Worm (Caenorhabditis elegans) whole organism, late embryonic: Measurements from ENCODE around the gene C26F1.1.

ENCODE experiments used
- C08G9.2 ChIP-seq: sonication (generic microtip); optimal IDR thresholded peaks from 2 replicates; lab custom pipeline; 2016; ENCODE audit warnings: mild to moderate bottlenecking, missing genetic modification characterization, moderate library complexity, missing compliant biosample characterization
- C38D4.7 ChIP-seq: fragments of 200-800 bp; sonication (Bioruptor generic); optimal IDR thresholded peaks from 2 replicates; lab custom pipeline; 2018; ENCODE audit warnings: mild to moderate bottlenecking, missing genetic modification characterization, moderate library complexity, missing compliant biosample characterization
- F13H6.1 ChIP-seq: sonication (generic microtip); optimal IDR thresholded peaks from 2 replicates; lab custom pipeline; 2016; ENCODE audit warnings: missing genetic modification characterization, missing compliant biosample characterization
- Y22D7AL.16 ChIP-seq: sonication (generic microtip); optimal IDR thresholded peaks from 2 replicates; lab custom pipeline; 2016; ENCODE audit warnings: missing genetic modification characterization, missing compliant biosample characterization
- ahr-1 ChIP-seq: sonication (generic microtip); optimal IDR thresholded peaks from 2 replicates; lab custom pipeline; 2016; ENCODE audit warnings: missing genetic modification characterization, missing compliant biosample characterization
- ceh-14 ChIP-seq: sonication (generic microtip); optimal IDR thresholded peaks from 2 replicates; lab custom pipeline; 2016; ENCODE audit warnings: missing genotype, missing genetic modification characterization, missing compliant biosample characterization
- ceh-18 ChIP-seq: sonication (generic microtip); optimal IDR thresholded peaks from 2 replicates; lab custom pipeline; 2016; ENCODE audit warnings: missing genetic modification characterization, missing compliant biosample characterization
- ceh-19 ChIP-seq: fragments of 200-800 bp; sonication (Bioruptor generic); optimal IDR thresholded peaks from 2 replicates; lab custom pipeline; 2018; ENCODE audit warnings: mild to moderate bottlenecking, missing genetic modification characterization, missing compliant biosample characterization
- ceh-31 ChIP-seq: sonication (generic microtip); optimal IDR thresholded peaks from 2 replicates; lab custom pipeline; 2016; ENCODE audit warnings: missing genetic modification characterization, missing compliant biosample characterization
- ceh-45 ChIP-seq: fragments of 200-800 bp; sonication (Bioruptor generic); IDR thresholded peaks from 2 replicates; pipeline ENCODE4 v1.3.6; 2022; ENCODE audit warnings: missing genetic modification reagents, missing genetic modification characterization, missing compliant biosample characterization
- ceh-48 ChIP-seq: sonication (generic microtip); optimal IDR thresholded peaks from 2 replicates; lab custom pipeline; 2016; ENCODE audit warnings: missing genetic modification characterization, inconsistent platforms, missing compliant biosample characterization
- che-1 ChIP-seq: sonication (generic microtip); optimal IDR thresholded peaks from 2 replicates; lab custom pipeline; 2016; ENCODE audit warnings: mild to moderate bottlenecking, missing genetic modification characterization, missing compliant biosample characterization
- dve-1 ChIP-seq: sonication (generic microtip); optimal IDR thresholded peaks from 2 replicates; lab custom pipeline; 2017; ENCODE audit warnings: antibody characterized with exemption, mild to moderate bottlenecking, missing genetic modification characterization, missing compliant biosample characterization
- elt-2 ChIP-seq: sonication (generic microtip); optimal IDR thresholded peaks from 2 replicates; lab custom pipeline; 2016; ENCODE audit warnings: missing genetic modification reagents, missing genetic modification characterization, missing compliant biosample characterization
- elt-4 ChIP-seq: sonication (generic microtip); optimal IDR thresholded peaks from 2 replicates; lab custom pipeline; 2016; ENCODE audit warnings: missing genetic modification characterization, missing compliant biosample characterization
- eyg-1 ChIP-seq: sonication (generic microtip); optimal IDR thresholded peaks from 2 replicates; lab custom pipeline; 2016; ENCODE audit warnings: missing genotype, missing genetic modification characterization, missing compliant biosample characterization
- fax-1 ChIP-seq: sonication (generic microtip); optimal IDR thresholded peaks from 2 replicates; lab custom pipeline; 2016; ENCODE audit warnings: missing genotype, missing genetic modification characterization, missing compliant biosample characterization
- fkh-6 ChIP-seq: sonication (generic microtip); optimal IDR thresholded peaks from 2 replicates; lab custom pipeline; 2016; ENCODE audit warnings: missing genetic modification characterization, missing compliant biosample characterization
- gmeb-2 ChIP-seq: sonication (generic microtip); optimal IDR thresholded peaks from 2 replicates; lab custom pipeline; 2016; ENCODE audit warnings: missing genetic modification characterization, inconsistent platforms, missing compliant biosample characterization
- hlh-15 ChIP-seq: sonication (generic microtip); optimal IDR thresholded peaks from 2 replicates; lab custom pipeline; 2016; ENCODE audit warnings: missing genetic modification characterization, missing compliant biosample characterization
- hlh-6 ChIP-seq: sonication (generic microtip); optimal IDR thresholded peaks from 2 replicates; lab custom pipeline; 2016; ENCODE audit warnings: missing genotype, missing genetic modification characterization, missing compliant biosample characterization
- madf-2 ChIP-seq: sonication (generic microtip); optimal IDR thresholded peaks from 2 replicates; lab custom pipeline; 2017; ENCODE audit warnings: missing genetic modification characterization, missing compliant biosample characterization
- nfya-1 ChIP-seq: sonication (generic microtip); optimal IDR thresholded peaks from 2 replicates; lab custom pipeline; 2017; ENCODE audit warnings: missing genetic modification characterization, mild to moderate bottlenecking, missing compliant biosample characterization, antibody characterized with exemption, moderate library complexity
- nhr-11 ChIP-seq: fragments of 150-350 bp; optimal IDR thresholded peaks from 2 replicates; lab custom pipeline; 2014; ENCODE audit warnings: missing biosample characterization, missing genetic modification characterization
- npax-4 ChIP-seq: sonication (generic microtip); optimal IDR thresholded peaks from 2 replicates; lab custom pipeline; 2016; ENCODE audit warnings: missing genetic modification characterization, missing compliant biosample characterization
- odd-2 ChIP-seq: sonication (generic microtip); optimal IDR thresholded peaks from 2 replicates; lab custom pipeline; 2017; ENCODE audit warnings: antibody characterized with exemption, mild to moderate bottlenecking, missing genetic modification characterization, missing compliant biosample characterization
- pat-9 ChIP-seq: fragments of 200-800 bp; sonication (Bioruptor generic); optimal IDR thresholded peaks from 2 replicates; lab custom pipeline; 2018; ENCODE audit warnings: mild to moderate bottlenecking, missing genetic modification characterization, moderate library complexity, missing compliant biosample characterization
- pax-1 ChIP-seq: fragments of 150-350 bp; optimal IDR thresholded peaks from 2 replicates; lab custom pipeline; 2014; ENCODE audit warnings: missing biosample characterization, missing genetic modification characterization
- pha-4 ChIP-seq: fragments of 150-350 bp; optimal IDR thresholded peaks from 2 replicates; lab custom pipeline; 2018; ENCODE audit warnings: missing biosample characterization, missing genetic modification reagents, missing genetic modification characterization
- pqm-1 ChIP-seq: sonication (generic microtip); optimal IDR thresholded peaks from 2 replicates; lab custom pipeline; 2016; ENCODE audit warnings: missing genetic modification characterization, missing compliant biosample characterization
- pros-1 ChIP-seq: fragments of 150-350 bp; optimal IDR thresholded peaks from 2 replicates; lab custom pipeline; 2014; ENCODE audit warnings: missing biosample characterization, missing genetic modification reagents, missing genetic modification characterization
- sdc-2 ChIP-seq: sonication (generic microtip); optimal IDR thresholded peaks from 2 replicates; lab custom pipeline; 2016; ENCODE audit warnings: missing genotype, missing genetic modification characterization, missing compliant biosample characterization
- sox-2 ChIP-seq: fragments of 200-800 bp; sonication (Bioruptor generic); IDR thresholded peaks from 2 replicates; pipeline ENCODE4 v1.3.6; 2022; ENCODE audit warnings: missing genetic modification reagents, missing genetic modification characterization, missing compliant biosample characterization
- tbx-2 ChIP-seq: sonication (generic microtip); optimal IDR thresholded peaks from 2 replicates; lab custom pipeline; 2016; ENCODE audit warnings: missing genetic modification characterization, missing compliant biosample characterization
- tbx-7 ChIP-seq: sonication (generic microtip); optimal IDR thresholded peaks from 2 replicates; lab custom pipeline; 2016; ENCODE audit warnings: missing genotype, missing genetic modification characterization, missing compliant biosample characterization
- ttx-3 ChIP-seq: sonication (generic microtip); optimal IDR thresholded peaks from 2 replicates; lab custom pipeline; 2016; ENCODE audit warnings: missing genetic modification reagents, missing genetic modification characterization, missing compliant biosample characterization
- unc-3 ChIP-seq, 2 experiments: fragments of 200-800 bp in 1 of 2; sonication (Bioruptor generic) in 1 of 2; sonication (generic microtip) in 1 of 2; conservative IDR thresholded peaks in 1 of 2; optimal IDR thresholded peaks in 1 of 2; 2 replicates each; pipeline versions ENCODE4 v1.3.6 to Lab custom; 2016 to 2022; ENCODE audit warnings: missing compliant biosample characterization in 2 of 2, missing genetic modification characterization in 2 of 2, missing genetic modification reagents in 1 of 2
- unc-55 ChIP-seq: sonication (generic microtip); optimal IDR thresholded peaks from 2 replicates; lab custom pipeline; 2017; ENCODE audit warnings: missing biosample characterization, missing genetic modification reagents, missing genetic modification characterization
- zip-5 ChIP-seq: sonication (generic microtip); optimal IDR thresholded peaks from 2 replicates; lab custom pipeline; 2016; ENCODE audit warnings: missing genetic modification characterization, missing compliant biosample characterization
- ztf-16 ChIP-seq: sonication (generic microtip); optimal IDR thresholded peaks from 2 replicates; lab custom pipeline; 2017; ENCODE audit warnings: missing genetic modification characterization, missing compliant biosample characterization

The C26F1.1 gene

ce11 chrV:7747132-7747531 is 38.1 kb upstream of the C26F1.1 start:
- no peak for TF ChIP-seq elt-4 (tag; lab: Kevin White, UChicago)
- TF ChIP-seq ztf-16 (tag; lab: Kevin White, UChicago): no peak
- no peak for TF ChIP-seq Y22D7AL.16
- TF ChIP-seq unc-55 (GFP tag; lab: Kevin White, UChicago): no peak
- no peak for TF ChIP-seq pax-1 (tag; lab: Kevin White, UChicago)
- no peak for TF ChIP-seq C08G9.2 (tag; lab: Kevin White, UChicago)
- no peak for TF ChIP-seq zip-5 (tag; lab: Kevin White, UChicago)
- TF ChIP-seq pros-1 (tag; lab: Kevin White, UChicago): no peak
- no peak for TF ChIP-seq ceh-45 (GFP tag; lab: Robert Waterston, UW)
- no peak for TF ChIP-seq elt-2 (tag; lab: Kevin White, UChicago)
- TF ChIP-seq eyg-1 (tag; lab: Kevin White, UChicago): no peak
- TF ChIP-seq F13H6.1 (tag; lab: Kevin White, UChicago): no peak
- TF ChIP-seq ceh-31: no peak

- TF ChIP-seq ceh-18 (no peak), madf-2 (tag; lab: Kevin White, UChicago) (no peak), pat-9 (tag; lab: Kevin White, UChicago) (no peak), C38D4.7 (GFP tag; lab: Kevin White, UChicago) (no peak), unc-3 (GFP tag; conservative IDR thresholded peaks at IDR 0.05; lab: Robert Waterston, UW) (no peak), unc-3 (tag; optimal IDR thresholded peaks at IDR 0.05; lab: Kevin White, UChicago) (no peak), nhr-11 (tag; lab: Kevin White, UChicago) (no peak), dve-1 (tag; lab: Kevin White, UChicago) (no peak), F13H6.1 (tag; lab: Kevin White, UChicago) (no peak), npax-4 (tag; lab: Kevin White, UChicago) (no peak), ttx-3 (tag; lab: Kevin White, UChicago) (no peak), pqm-1 (tag; lab: Kevin White, UChicago) (no peak), nfya-1 (tag; lab: Kevin White, UChicago) (no peak), pax-1 (tag; lab: Kevin White, UChicago) (no peak), tbx-7 (tag; lab: Kevin White, UChicago) (no peak), ceh-31 (no peak), ceh-14 (tag; lab: Kevin White, UChicago) (no peak), hlh-15 (tag; lab: Kevin White, UChicago) (no peak), tbx-2 (tag; lab: Kevin White, UChicago) (no peak), fkh-6 (tag; lab: Kevin White, UChicago) (no peak), che-1 (no peak)
These were observed 37.1 kb upstream of the C26F1.1 start for ce11 chrV:7747987-7748607.

ce11 chrV:7749708-7750107 is 35.5 kb upstream of the C26F1.1 start:
- no peak for TF ChIP-seq ahr-1
- no peak for TF ChIP-seq sdc-2 (tag; lab: Kevin White, UChicago)
- TF ChIP-seq nfya-1 (tag; lab: Kevin White, UChicago): no peak
- TF ChIP-seq, all 69 proteins: peak for 0

ce11 chrV:7754557-7754956 is 30.7 kb upstream of the C26F1.1 start, which contains the start of gene T05B11.4:
T05B11.4 (minus strand) TSS chrV:7754657.
- TF ChIP-seq F13H6.1 (tag; lab: Kevin White, UChicago): no peak
- TF ChIP-seq ceh-48 (tag; lab: Kevin White, UChicago): no peak
- TF ChIP-seq pqm-1 (tag; lab: Kevin White, UChicago): no peak
- TF ChIP-seq nhr-11 (tag; lab: Kevin White, UChicago): no peak
- TF ChIP-seq pros-1 (tag; lab: Kevin White, UChicago): no peak
- TF ChIP-seq pha-4 (tag; lab: Kevin White, UChicago): no peak
- TF ChIP-seq unc-3 (GFP tag; conservative IDR thresholded peaks at IDR 0.05; lab: Robert Waterston, UW): no peak
- TF ChIP-seq unc-3 (tag; optimal IDR thresholded peaks at IDR 0.05; lab: Kevin White, UChicago): no peak
- no peak for TF ChIP-seq Y22D7AL.16
- no peak for TF ChIP-seq npax-4 (tag; lab: Kevin White, UChicago)
- no peak for TF ChIP-seq C38D4.7 (GFP tag; lab: Kevin White, UChicago)
- no peak for TF ChIP-seq tbx-7 (tag; lab: Kevin White, UChicago)
- no peak for TF ChIP-seq fkh-6 (tag; lab: Kevin White, UChicago)
- TF ChIP-seq ceh-19 (GFP tag; lab: Kevin White, UChicago): no peak
- TF ChIP-seq odd-2: no peak
- no peak for TF ChIP-seq gmeb-2 (tag; lab: Kevin White, UChicago)
- no peak for TF ChIP-seq sox-2 (GFP tag; lab: Robert Waterston, UW)
- TF ChIP-seq hlh-6: no peak
- TF ChIP-seq zip-5 (tag; lab: Kevin White, UChicago): no peak
- TF ChIP-seq fax-1 (tag; lab: Kevin White, UChicago): no peak
- no peak for TF ChIP-seq unc-55 (GFP tag; lab: Kevin White, UChicago)
